Fruit fly (Drosophila melanogaster) whole organism, embryonic: ENCODE data around the gene CG18130.
A peak's percentile ranks its signal among the peaks of the same experiment; 100 is the strongest.

Experiments
- B-H1 ChIP-seq: fragments of 200-800 bp; sonication (Bioruptor generic); IDR thresholded peaks from 3 replicates; pipeline ENCODE4 v1.3.6; 2022; ENCODE audit warnings: missing biosample characterization, missing genetic modification characterization
- CG10267 ChIP-seq: fragments of 200-800 bp; sonication (Bioruptor generic); optimal IDR thresholded peaks from 2 replicates; lab custom pipeline; 2018; ENCODE audit warnings: missing biosample characterization, mild to moderate bottlenecking, missing genetic modification characterization, moderate library complexity
- CG11093 ChIP-seq: fragments of 200-800 bp; sonication (Bioruptor generic); IDR thresholded peaks from 3 replicates; pipeline ENCODE4 v1.3.6; 2022; ENCODE audit warnings: missing biosample characterization, missing genetic modification characterization
- CG12299 ChIP-seq: fragments of 200-800 bp; sonication (Bioruptor generic); optimal IDR thresholded peaks from 2 replicates; lab custom pipeline; 2018; ENCODE audit warnings: missing biosample characterization, mild to moderate bottlenecking, missing genetic modification characterization
- CG13287 ChIP-seq: fragments of 200-800 bp; sonication (Bioruptor generic); IDR thresholded peaks from 2 replicates; pipeline ENCODE4 v1.3.6; 2022; ENCODE audit warnings: missing biosample characterization, missing genetic modification characterization; ENCODE audit not compliant: partially characterized antibody
- CG13624 ChIP-seq: fragments of 200-800 bp; sonication (Bioruptor generic); optimal IDR thresholded peaks from 2 replicates; lab custom pipeline; 2016; ENCODE audit warnings: missing biosample characterization, missing genetic modification characterization
- CG13775 ChIP-seq: fragments of 200-800 bp; sonication (Bioruptor generic); optimal IDR thresholded peaks from 3 replicates; lab custom pipeline; 2017; ENCODE audit warnings: missing biosample characterization, mild to moderate bottlenecking, missing genetic modification characterization
- CG14965 ChIP-seq: fragments of 200-800 bp; sonication (Bioruptor generic); optimal IDR thresholded peaks from 2 replicates; lab custom pipeline; 2016; ENCODE audit warnings: missing biosample characterization, missing genetic modification characterization, borderline replicate concordance
- CG16813 ChIP-seq: fragments of 200-800 bp; sonication (Bioruptor generic); IDR thresholded peaks from 3 replicates; pipeline ENCODE4 v1.3.6; 2022; ENCODE audit warnings: missing biosample characterization, missing genetic modification characterization; ENCODE audit not compliant: partially characterized antibody
- CG17612 ChIP-seq: fragments of 200-800 bp; sonication (Bioruptor generic); IDR thresholded peaks from 2 replicates; pipeline ENCODE4 v1.3.6; 2022; ENCODE audit warnings: missing biosample characterization, missing genetic modification characterization
- CG2889 ChIP-seq: fragments of 200-800 bp; sonication (Bioruptor generic); IDR thresholded peaks from 3 replicates; pipeline ENCODE4 v1.3.6; 2022; ENCODE audit warnings: missing biosample characterization, missing genetic modification characterization
- CG3726 ChIP-seq: fragments of 200-800 bp; sonication (Bioruptor generic); IDR thresholded peaks from 3 replicates; pipeline ENCODE4, ENCODE4 v1.3.6; 2022; ENCODE audit warnings: missing biosample characterization, missing genetic modification characterization
- CG4424 ChIP-seq: fragments of 200-800 bp; sonication (Bioruptor generic); optimal IDR thresholded peaks from 3 replicates; lab custom pipeline; 2016; ENCODE audit warnings: missing biosample characterization, missing genetic modification characterization
- CG9727 ChIP-seq: fragments of 200-800 bp; sonication (Bioruptor generic); optimal IDR thresholded peaks from 3 replicates; lab custom pipeline; 2017; ENCODE audit warnings: missing biosample characterization, mild to moderate bottlenecking, missing genetic modification characterization
- CG9876 ChIP-seq: fragments of 200-800 bp; sonication (Bioruptor generic); optimal IDR thresholded peaks from 2 replicates; lab custom pipeline; 2016; ENCODE audit warnings: missing biosample characterization, missing genetic modification characterization
- Chrac-16 ChIP-seq: fragments of 200-800 bp; sonication (Bioruptor generic); optimal IDR thresholded peaks from 3 replicates; lab custom pipeline; 2016; ENCODE audit warnings: missing biosample characterization, missing genetic modification characterization
- CrebB ChIP-seq: fragments of 200-800 bp; sonication (Bioruptor generic); optimal IDR thresholded peaks from 3 replicates; lab custom pipeline; 2018; ENCODE audit warnings: missing biosample characterization, mild to moderate bottlenecking, missing genetic modification characterization
- D19A ChIP-seq: fragments of 200-800 bp; optimal IDR thresholded peaks from 3 replicates; lab custom pipeline; 2019; ENCODE audit warnings: missing biosample characterization, mild to moderate bottlenecking, missing genetic modification characterization, moderate library complexity
- Dek ChIP-seq: fragments of 200-800 bp; sonication (Bioruptor generic); optimal IDR thresholded peaks from 3 replicates; lab custom pipeline; 2019; ENCODE audit warnings: missing biosample characterization, mild to moderate bottlenecking, missing genetic modification characterization, moderate library complexity
- Hey ChIP-seq: fragments of 200-800 bp; sonication (Bioruptor generic); optimal IDR thresholded peaks from 3 replicates; lab custom pipeline; 2018; ENCODE audit warnings: missing biosample characterization, mild to moderate bottlenecking, missing genetic modification characterization
- Lhr ChIP-seq: fragments of 200-800 bp; sonication (Bioruptor generic); optimal IDR thresholded peaks from 3 replicates; lab custom pipeline; 2017; ENCODE audit warnings: mild to moderate bottlenecking, missing biosample characterization, missing genetic modification reagents, missing genetic modification characterization
- Lim3 ChIP-seq: fragments of 200-800 bp; sonication (Bioruptor generic); IDR thresholded peaks from 2 replicates; pipeline ENCODE4 v1.3.6; 2022; ENCODE audit warnings: missing biosample characterization, missing genetic modification characterization
- MESR4 ChIP-seq: fragments of 200-800 bp; sonication (Bioruptor generic); optimal IDR thresholded peaks from 2 replicates; lab custom pipeline; 2018; ENCODE audit warnings: missing biosample characterization, mild to moderate bottlenecking, missing genetic modification characterization, moderate library complexity
- Mes4 ChIP-seq: fragments of 200-800 bp; sonication (Bioruptor generic); optimal IDR thresholded peaks from 2 replicates; lab custom pipeline; 2016; ENCODE audit warnings: missing biosample characterization, missing genetic modification characterization
- NfI ChIP-seq: fragments of 200-800 bp; sonication (Bioruptor generic); optimal IDR thresholded peaks from 3 replicates; lab custom pipeline; 2018; ENCODE audit warnings: missing biosample characterization, mild to moderate bottlenecking, missing genetic modification characterization, moderate library complexity
- Oli ChIP-seq: fragments of 200-800 bp; sonication (Bioruptor generic); optimal IDR thresholded peaks from 2 replicates; lab custom pipeline; 2018; ENCODE audit warnings: missing biosample characterization, mild to moderate bottlenecking, missing genetic modification characterization, moderate library complexity
- Opbp ChIP-seq: fragments of 200-800 bp; sonication (Bioruptor generic); IDR thresholded peaks from 3 replicates; pipeline ENCODE4 v1.3.6; 2022; ENCODE audit warnings: missing biosample characterization, missing genetic modification characterization; ENCODE audit not compliant: partially characterized antibody
- Poxn ChIP-seq: fragments of 200-800 bp; sonication (Bioruptor generic); IDR thresholded peaks from 2 replicates; pipeline ENCODE4 v1.3.6; 2022; ENCODE audit warnings: missing biosample characterization, missing genetic modification characterization
- Ravus ChIP-seq: fragments of 200-800 bp; sonication (Bioruptor generic); IDR thresholded peaks from 2 replicates; pipeline ENCODE4 v1.3.6; 2022; ENCODE audit warnings: missing biosample characterization, missing genetic modification characterization
- Taf1 ChIP-seq: fragments of 200-800 bp; sonication (Bioruptor generic); IDR thresholded peaks from 2 replicates; pipeline ENCODE4 v1.3.6; 2022; ENCODE audit warnings: missing biosample characterization, missing genetic modification characterization
- abd-A ChIP-seq: fragments of 200-800 bp; sonication (Bioruptor generic); optimal IDR thresholded peaks from 3 replicates; lab custom pipeline; 2019; ENCODE audit warnings: missing biosample characterization, mild to moderate bottlenecking, missing genetic modification characterization, moderate library complexity
- chif ChIP-seq, 2 experiments: fragments of 200-800 bp; sonication (Bioruptor generic); optimal IDR thresholded peaks; 3 replicates each; lab custom pipeline; 2016; ENCODE audit warnings: missing biosample characterization in 2 of 2, missing genetic modification characterization in 2 of 2
- crc ChIP-seq: fragments of 200-800 bp; sonication (Bioruptor generic); optimal IDR thresholded peaks from 2 replicates; lab custom pipeline; 2016; ENCODE audit warnings: missing biosample characterization, missing genetic modification characterization
- crp ChIP-seq, 2 experiments: fragments of 200-800 bp; sonication (Bioruptor generic); optimal IDR thresholded peaks; 2 replicates in 1 of 2; 3 replicates in 1 of 2; lab custom pipeline; 2017; ENCODE audit warnings: missing biosample characterization in 2 of 2, missing genetic modification characterization in 2 of 2, mild to moderate bottlenecking in 1 of 2, moderate library complexity in 1 of 2
- danr ChIP-seq: fragments of 200-800 bp; sonication (Bioruptor generic); IDR thresholded peaks from 2 replicates; pipeline ENCODE4 v1.3.6; 2022; ENCODE audit warnings: missing biosample characterization, missing genetic modification characterization
- disco-r ChIP-seq: fragments of 200-800 bp; sonication (Bioruptor generic); optimal IDR thresholded peaks from 2 replicates; lab custom pipeline; 2016; ENCODE audit warnings: missing biosample characterization, missing genetic modification characterization
- eve ChIP-seq, 2 experiments: fragments of >200 bp; optimal IDR thresholded peaks; 2 replicates each; lab custom pipeline; 2017; ENCODE audit warnings: missing biosample characterization in 2 of 2, missing genetic modification characterization in 2 of 2
- exex ChIP-seq: fragments of 200-800 bp; sonication (Bioruptor generic); optimal IDR thresholded peaks from 4 replicates; lab custom pipeline; 2018; ENCODE audit warnings: missing biosample characterization, mild to moderate bottlenecking, missing genetic modification characterization, moderate library complexity
- ftz-f1 ChIP-seq: fragments of 200-800 bp; sonication (Bioruptor generic); optimal IDR thresholded peaks from 2 replicates; lab custom pipeline; 2016; ENCODE audit warnings: missing biosample characterization, missing genetic modification characterization
- gsb-n ChIP-seq: fragments of 200-800 bp; sonication (Bioruptor generic); optimal IDR thresholded peaks from 3 replicates; lab custom pipeline; 2018; ENCODE audit warnings: missing biosample characterization, mild to moderate bottlenecking, missing genetic modification characterization
- her ChIP-seq: fragments of 200-800 bp; sonication (Bioruptor generic); optimal IDR thresholded peaks from 2 replicates; lab custom pipeline; 2016; ENCODE audit warnings: missing biosample characterization, missing genetic modification characterization
- ken ChIP-seq: fragments of 200-800 bp; sonication (Bioruptor generic); IDR thresholded peaks from 3 replicates; pipeline ENCODE4 v1.3.6; 2022; ENCODE audit warnings: missing biosample characterization, missing genetic modification characterization
- maf-S ChIP-seq: fragments of 200-800 bp; sonication (Bioruptor generic); optimal IDR thresholded peaks from 2 replicates; lab custom pipeline; 2016; ENCODE audit warnings: missing biosample characterization, missing genetic modification characterization
- mld ChIP-seq: fragments of 200-800 bp; sonication (Bioruptor generic); IDR thresholded peaks from 3 replicates; pipeline ENCODE4 v1.3.6; 2022; ENCODE audit warnings: missing biosample characterization, missing genetic modification characterization; ENCODE audit not compliant: partially characterized antibody
- psq ChIP-seq: fragments of 200-800 bp; sonication (Bioruptor generic); optimal IDR thresholded peaks from 2 replicates; lab custom pipeline; 2017; ENCODE audit warnings: missing biosample characterization, missing genetic modification characterization
- pum ChIP-seq: fragments of 200-800 bp; sonication (Bioruptor generic); optimal IDR thresholded peaks from 2 replicates; lab custom pipeline; 2016; ENCODE audit warnings: missing biosample characterization, missing genetic modification characterization
- ranshi ChIP-seq: fragments of 200-800 bp; sonication (Bioruptor generic); IDR thresholded peaks from 2 replicates; pipeline ENCODE4 v1.3.6; 2022; ENCODE audit warnings: missing biosample characterization, missing genetic modification characterization
- sug ChIP-seq: fragments of 200-800 bp; optimal IDR thresholded peaks from 2 replicates; lab custom pipeline; 2019; ENCODE audit warnings: missing biosample characterization, mild to moderate bottlenecking, missing genetic modification characterization, moderate library complexity
- vvl ChIP-seq: fragments of 200-800 bp; sonication (Bioruptor generic); IDR thresholded peaks from 2 replicates; pipeline ENCODE4 v1.3.6; 2022; ENCODE audit warnings: missing biosample characterization, missing genetic modification characterization

Gene CG18130

DNA sequence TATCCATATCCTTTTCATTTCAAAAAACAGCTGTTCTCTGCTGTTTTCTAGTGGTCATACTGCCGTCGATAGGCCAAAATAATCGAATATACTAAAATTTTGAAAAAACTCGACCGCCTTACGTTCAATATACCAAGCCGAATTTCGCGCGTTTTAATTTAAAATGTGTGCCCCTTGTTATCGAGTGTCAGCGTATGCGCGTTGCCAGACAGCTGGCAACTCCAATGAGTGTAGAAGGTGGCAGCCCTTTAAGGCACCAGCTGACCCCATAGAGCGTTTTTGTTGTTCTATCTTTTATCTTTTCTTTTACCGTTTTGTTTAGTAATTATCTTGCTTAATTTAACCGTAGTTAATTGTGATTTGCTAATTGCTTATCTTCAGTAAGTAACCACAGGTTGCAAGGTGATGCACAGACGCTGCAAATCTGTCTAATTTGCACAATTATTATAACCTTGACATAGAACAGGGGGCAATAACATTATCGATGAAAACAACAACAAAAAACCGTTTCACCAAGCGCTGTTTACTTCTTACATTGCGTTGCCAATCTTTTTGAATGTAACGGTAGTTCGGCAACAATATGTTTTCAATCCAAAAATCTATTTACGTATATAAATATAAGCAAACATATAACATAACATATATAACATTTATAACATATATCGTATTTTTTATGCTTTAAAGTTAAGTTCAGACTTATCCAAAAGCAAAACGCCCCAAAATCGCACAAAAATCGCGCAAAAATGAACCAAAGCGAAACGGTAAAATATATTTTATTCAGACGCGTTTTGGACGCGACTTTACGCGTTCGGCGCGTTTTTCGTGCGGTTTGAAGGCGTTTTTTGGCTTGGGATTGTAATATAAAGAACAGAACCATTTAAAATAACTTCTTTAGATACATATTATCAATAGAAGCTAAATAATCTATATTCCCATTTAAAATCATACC, 19.9 kb upstream of the CG18130 start, which contains the start of the genes CG1492 and regucalcin (continued):
- no peak for TF ChIP-seq CG12299 (tag; lab: Kevin White, UChicago)
- peak; percentile 67 to 94 for TF ChIP-seq crp (GFP tag; optimal IDR thresholded peaks at IDR 0.05; lab: Kevin White, UChicago)
- no peak for TF ChIP-seq maf-S (GFP tag; lab: Kevin White, UChicago)
- peak; percentile 5 for TF ChIP-seq CrebB (tag; lab: Kevin White, UChicago)
- TF ChIP-seq her (GFP tag; lab: Kevin White, UChicago) = no peak
- no peak for TF ChIP-seq Ravus
- TF ChIP-seq Lhr (GFP tag; lab: Kevin White, UChicago) = peak; percentile 10
- TF ChIP-seq ken (GFP tag; lab: Robert Waterston, UW) = no peak
- no peak for TF ChIP-seq CG13775 (GFP tag; lab: Kevin White, UChicago)
- TF ChIP-seq Lim3 (GFP tag; lab: Robert Waterston, UW) = no peak
- no peak for TF ChIP-seq B-H1 (GFP tag; lab: Robert Waterston, UW)
- TF ChIP-seq disco-r (GFP tag; lab: Kevin White, UChicago) = no peak
- no peak for TF ChIP-seq Hey (tag; lab: Kevin White, UChicago)
- no peak for TF ChIP-seq chif (GFP tag; optimal IDR thresholded peaks at IDR 0.05; lab: Kevin White, UChicago)
- no peak for TF ChIP-seq psq
- TF ChIP-seq NfI (GFP tag; lab: Kevin White, UChicago) = no peak
- no peak for TF ChIP-seq D19A (tag; lab: Kevin White, UChicago)
- TF ChIP-seq CG11093 (GFP tag; lab: Robert Waterston, UW) = no peak
- TF ChIP-seq MESR4 = peak; percentile 29
- TF ChIP-seq exex (tag; lab: Kevin White, UChicago) = peak; percentile 21
- no peak for TF ChIP-seq CG4424
- no peak for TF ChIP-seq eve (GFP tag; optimal IDR thresholded peaks at IDR 0.05; lab: Kevin White, UChicago)
- no peak for TF ChIP-seq crc (GFP tag; lab: Kevin White, UChicago)
- TF ChIP-seq CG10267 = peak; percentile 57
- TF ChIP-seq Chrac-16 (GFP tag; lab: Kevin White, UChicago) = no peak
- no peak for TF ChIP-seq CG17612 (GFP tag; lab: Robert Waterston, UW)
- no peak for TF ChIP-seq danr (GFP tag; lab: Robert Waterston, UW)
- TF ChIP-seq CG3726 (GFP tag; lab: Robert Waterston, UW) = no peak
- peak; percentile 72 for TF ChIP-seq abd-A (tag; lab: Kevin White, UChicago)
- TF ChIP-seq CG2889 (GFP tag; lab: Robert Waterston, UW) = no peak
- no peak for TF ChIP-seq Taf1 (GFP tag; lab: Robert Waterston, UW)
- peak; percentile 59 for TF ChIP-seq CG13287 (GFP tag; lab: Robert Waterston, UW)
- no peak for TF ChIP-seq gsb-n (tag; lab: Kevin White, UChicago)
- TF ChIP-seq Opbp (GFP tag; lab: Robert Waterston, UW) = peak; percentile 53; the same call in 1 of the 3 replicates
- no peak for TF ChIP-seq CG13624 (GFP tag; lab: Kevin White, UChicago)
- no peak for TF ChIP-seq vvl
- no peak for TF ChIP-seq Oli (tag; lab: Kevin White, UChicago)
- no peak for TF ChIP-seq mld (GFP tag; lab: Robert Waterston, UW)
- peak; percentile 56 for TF ChIP-seq sug
- no peak for TF ChIP-seq Mes4 (GFP tag; lab: Kevin White, UChicago)
- TF ChIP-seq Poxn (GFP tag; lab: Robert Waterston, UW) = no peak
- TF ChIP-seq Dek = no peak
- TF ChIP-seq ranshi (GFP tag; lab: Robert Waterston, UW) = no peak
- TF ChIP-seq ftz-f1 (GFP tag; lab: Kevin White, UChicago) = peak; percentile 89
- no peak for TF ChIP-seq pum (GFP tag; lab: Kevin White, UChicago)
- TF ChIP-seq CG14965 (GFP tag; lab: Kevin White, UChicago) = no peak
- TF ChIP-seq CG9727 = no peak
- TF ChIP-seq CG16813 (GFP tag; lab: Robert Waterston, UW) = peak; percentile 54; the same call in 2 of the 3 replicates
- no peak for TF ChIP-seq CG9876 (GFP tag; lab: Kevin White, UChicago)
